Worm (Caenorhabditis elegans) whole organism, early embryonic: Measurements from ENCODE around the gene eff-1.

ENCODE experiments used
- F13C5.2 ChIP-seq: sonication (generic microtip); optimal IDR thresholded peaks from 2 replicates; lab custom pipeline; 2017; ENCODE audit warnings: mild to moderate bottlenecking, missing genetic modification characterization, inconsistent platforms, missing compliant biosample characterization
- ama-1 ChIP-seq: fragments of 150-350 bp; optimal IDR thresholded peaks from 2 replicates; lab custom pipeline; 2014
- ets-7 ChIP-seq: sonication (generic microtip); optimal IDR thresholded peaks from 2 replicates; lab custom pipeline; 2016; ENCODE audit warnings: missing genotype, missing genetic modification characterization, missing compliant biosample characterization
- flt-1 ChIP-seq: fragments of 200-800 bp; sonication (Bioruptor generic); IDR thresholded peaks from 2 replicates; pipeline ENCODE4 v1.3.6; 2022; ENCODE audit warnings: missing genetic modification characterization, missing compliant biosample characterization
- hnd-1 ChIP-seq: sonication (generic microtip); optimal IDR thresholded peaks from 2 replicates; lab custom pipeline; 2016; ENCODE audit warnings: missing genetic modification characterization, missing compliant biosample characterization
- pes-1 ChIP-seq: fragments of 200-800 bp; sonication (Bioruptor generic); IDR thresholded peaks from 2 replicates; pipeline ENCODE4 v1.3.6; 2022; ENCODE audit warnings: missing genetic modification reagents, missing genetic modification characterization, missing compliant biosample characterization
- tbx-11 ChIP-seq: fragments of 200-800 bp; sonication (Bioruptor generic); IDR thresholded peaks from 2 replicates; pipeline ENCODE4 v1.3.6; 2022; ENCODE audit warnings: missing genetic modification characterization, missing compliant biosample characterization
- tbx-37 ChIP-seq: fragments of 200-800 bp; sonication (Bioruptor generic); conservative IDR thresholded peaks from 2 replicates; pipeline ENCODE4 v1.3.6; 2022; ENCODE audit warnings: missing genetic modification reagents, missing genetic modification characterization, missing compliant biosample characterization
- tra-4 ChIP-seq: sonication (generic microtip); optimal IDR thresholded peaks from 2 replicates; lab custom pipeline; 2017; ENCODE audit warnings: missing genetic modification characterization, missing compliant biosample characterization

- TF ChIP-seq flt-1 (GFP tag; lab: Robert Waterston, UW) (no peak), ama-1 (lab: Kevin White, UChicago) (no peak), pes-1 (GFP tag; lab: Robert Waterston, UW) (no peak), ets-7 (tag; lab: Kevin White, UChicago) (no peak), hnd-1 (tag; lab: Kevin White, UChicago) (no peak), tbx-37 (no peak), tra-4 (tag; lab: Kevin White, UChicago) (no peak), F13C5.2 (tag; lab: Kevin White, UChicago) (no peak), tbx-11 (GFP tag; lab: Robert Waterston, UW) (no peak)
Measured at ce11 chrII:8386897-8387296, 40.4 kb downstream of the eff-1 start.
